Worm (Caenorhabditis elegans): ENCODE measurements around the gene B0284.3.
A peak's percentile ranks its signal among the peaks of the same experiment; 100 is the strongest.

B0284.3 gene

DNA sequence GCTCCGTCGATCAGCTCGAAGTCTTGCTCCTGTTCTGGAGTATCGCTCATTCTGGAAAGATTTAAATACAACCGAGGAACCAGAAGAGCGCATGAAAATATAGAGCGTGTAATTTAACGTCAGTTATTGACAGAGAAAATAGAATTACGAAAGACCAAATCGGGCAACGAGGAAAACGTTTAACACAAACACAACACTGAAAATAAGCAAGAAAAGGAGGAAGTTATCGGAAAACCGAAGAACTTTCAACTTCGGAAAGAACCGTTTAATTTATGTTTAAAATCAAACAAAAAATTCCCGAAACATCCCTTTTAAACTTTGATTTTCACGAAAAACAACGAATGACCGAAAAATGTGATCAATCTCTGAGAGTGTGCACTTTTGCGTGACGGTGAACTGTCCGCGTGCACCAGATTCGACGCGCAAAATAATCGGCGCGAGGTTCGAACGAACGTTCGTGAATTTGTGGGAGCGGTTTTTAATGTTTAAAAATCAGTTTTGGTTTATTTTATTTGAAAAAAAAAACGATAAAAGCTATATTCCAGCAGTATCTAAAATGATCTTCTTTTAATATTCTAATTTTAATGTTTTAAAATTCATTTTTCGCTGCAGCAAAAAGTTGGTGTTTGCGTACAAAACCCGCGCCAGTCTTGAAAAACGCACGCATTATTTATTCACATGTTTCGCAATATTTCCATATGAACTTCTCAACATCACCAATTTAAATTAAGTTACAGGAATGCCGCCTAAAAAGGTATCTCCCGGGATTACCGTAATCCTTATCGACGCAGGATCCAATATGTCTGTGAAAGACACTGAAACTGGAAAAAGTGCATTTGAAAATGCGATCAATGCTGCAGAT is 39.7 kb upstream of the B0284.3 start, which contains the start of the genes R07E5.7 and cku-80:
R07E5.7 (minus strand) TSS at position 51 of the 862 bp plus-strand sequence.
cku-80 (plus strand) TSS at position 732 of the 862 bp plus-strand sequence.
- no peak for TF ChIP-seq skn-1 (tag; optimal IDR thresholded peaks at IDR 0.05)
- no peak for TF ChIP-seq nhr-28 (tag; optimal IDR thresholded peaks at IDR 0.05)
- TF ChIP-seq Y116A8C.19 (tag; optimal IDR thresholded peaks at IDR 0.05; ENCODE audit: borderline replicate concordance) = no peak
- no peak for TF ChIP-seq fos-1 (tag; optimal IDR thresholded peaks at IDR 0.05)
- peak; percentile 96 for TF ChIP-seq F16B12.6 (tag; optimal IDR thresholded peaks at IDR 0.05)
- peak in 2 of 6 experiments; percentile 44 to 47 for TF ChIP-seq elt-3 (tag; optimal IDR thresholded peaks at IDR 0.05)
- peak; percentile 42 for TF ChIP-seq irx-1 (tag; optimal IDR thresholded peaks at IDR 0.05)
- TF ChIP-seq pqm-1 (tag; optimal IDR thresholded peaks at IDR 0.05) = no peak
- no peak for TF ChIP-seq nhr-12 (tag; optimal IDR thresholded peaks at IDR 0.05)
- peak in 1 of 2 experiments; percentile 41 for TF ChIP-seq mdl-1 (tag; optimal IDR thresholded peaks at IDR 0.05)
- TF ChIP-seq sox-4 (tag; optimal IDR thresholded peaks at IDR 0.05) = peak; percentile 42
- peak; percentile 56 for TF ChIP-seq unc-130 (tag; optimal IDR thresholded peaks at IDR 0.05)
- no peak for TF ChIP-seq fkh-4 (tag; optimal IDR thresholded peaks at IDR 0.05; ENCODE audit: borderline replicate concordance)
- TF ChIP-seq tbx-2 (tag; optimal IDR thresholded peaks at IDR 0.05) = peak; percentile 53
- TF ChIP-seq alr-1 (tag; optimal IDR thresholded peaks at IDR 0.05; ENCODE audit: borderline replicate concordance) = no peak
- no peak for TF ChIP-seq egl-13 (tag; optimal IDR thresholded peaks at IDR 0.05)
- no peak for TF ChIP-seq hlh-17 (GFP tag; optimal IDR thresholded peaks at IDR 0.05; ENCODE audit: borderline replicate concordance)
- TF ChIP-seq efl-3 (GFP tag; optimal IDR thresholded peaks at IDR 0.05) = no peak
- no peak for TF ChIP-seq unc-30 (tag; optimal IDR thresholded peaks at IDR 0.05)
- TF ChIP-seq C16A3.4 (tag; optimal IDR thresholded peaks at IDR 0.05) = peak; percentile 70
- peak; percentile 24 for TF ChIP-seq nhr-77 (tag; optimal IDR thresholded peaks at IDR 0.05)
- no peak for TF ChIP-seq nhr-237 (tag; optimal IDR thresholded peaks at IDR 0.05)
- TF ChIP-seq ceh-8 (GFP tag; optimal IDR thresholded peaks at IDR 0.05) = no peak
- peak; percentile 75 for TF ChIP-seq nhr-85 (tag)
- TF ChIP-seq ztf-4 (tag; optimal IDR thresholded peaks at IDR 0.05) = no peak
- peak; percentile 6 to 68 (median 58) for TF ChIP-seq ceh-82 (tag; optimal IDR thresholded peaks at IDR 0.05)
- TF ChIP-seq sup-37 (GFP tag; optimal IDR thresholded peaks at IDR 0.05) = no peak
- TF ChIP-seq rnt-1 (tag; optimal IDR thresholded peaks at IDR 0.05) = peak; percentile 78
- no peak for TF ChIP-seq pag-3 (tag; optimal IDR thresholded peaks at IDR 0.05; ENCODE audit: borderline replicate concordance, insufficient read depth)
- peak; percentile 51 for TF ChIP-seq lin-13 (GFP tag; optimal IDR thresholded peaks at IDR 0.05)
- no peak for TF ChIP-seq ceh-90 (tag; optimal IDR thresholded peaks at IDR 0.05)
- no peak for TF ChIP-seq jun-1 (tag; optimal IDR thresholded peaks at IDR 0.05)
- TF ChIP-seq nhr-71 (tag; optimal IDR thresholded peaks at IDR 0.05) = peak; percentile 78
- TF ChIP-seq grh-1 (GFP tag; IDR thresholded peaks at IDR 0.05) = no peak
- TF ChIP-seq egl-27 (tag; optimal IDR thresholded peaks at IDR 0.05) = no peak
- peak; percentile 44 for TF ChIP-seq snpc-4 (tag; optimal IDR thresholded peaks at IDR 0.05)
- TF ChIP-seq snu-23 (GFP tag; optimal IDR thresholded peaks at IDR 0.05) = peak; percentile 84
- peak; percentile 66 to 91 for TF ChIP-seq efl-1 (optimal IDR thresholded peaks at IDR 0.05)
- TF ChIP-seq efl-1 (GFP tag; optimal IDR thresholded peaks at IDR 0.05 in 1 of 2) = peak; percentile 90 to 99
- peak; percentile 46 for TF ChIP-seq unc-86 (tag; optimal IDR thresholded peaks at IDR 0.05)
- TF ChIP-seq xbp-1 (tag; optimal IDR thresholded peaks at IDR 0.05) = peak; percentile 61
- TF ChIP-seq C04F5.9 (tag; optimal IDR thresholded peaks at IDR 0.05) = peak; percentile 31
- TF ChIP-seq unc-62 (GFP tag; optimal IDR thresholded peaks at IDR 0.05) = no peak
- TF ChIP-seq nhr-76 (tag; optimal IDR thresholded peaks at IDR 0.05) = no peak
- TF ChIP-seq zip-4 (GFP tag; optimal IDR thresholded peaks at IDR 0.05) = no peak
- no peak for TF ChIP-seq pax-3 (tag; optimal IDR thresholded peaks at IDR 0.05)
- TF ChIP-seq ceh-63 (GFP tag; optimal IDR thresholded peaks at IDR 0.05) = no peak
- TF ChIP-seq lir-3 (tag; optimal IDR thresholded peaks at IDR 0.05; ENCODE audit: poor library complexity) = no peak
- no peak for TF ChIP-seq mab-9 (GFP tag; IDR thresholded peaks at IDR 0.05)
- no peak for TF ChIP-seq vab-15 (tag; optimal IDR thresholded peaks at IDR 0.05)
- peak; percentile 55 for TF ChIP-seq nhr-90 (tag; optimal IDR thresholded peaks at IDR 0.05; ENCODE audit: poor library complexity)
